Fruit fly (Drosophila melanogaster) whole organism, embryonic: ENCODE results near the gene meigo.

Experiments used
- Aef1 ChIP-seq: fragments of 200-800 bp; sonication (Bioruptor generic); IDR thresholded peaks from 3 replicates; pipeline ENCODE4 v1.3.6; 2022; ENCODE audit warnings: missing biosample characterization, missing genetic modification characterization
- Bteb2 ChIP-seq: fragments of 200-800 bp; sonication (Bioruptor generic); optimal IDR thresholded peaks from 2 replicates; lab custom pipeline; 2016; ENCODE audit warnings: missing biosample characterization, missing genetic modification characterization
- CG10274 ChIP-seq: fragments of 200-800 bp; sonication (Bioruptor generic); optimal IDR thresholded peaks from 3 replicates; lab custom pipeline; 2017; ENCODE audit warnings: missing biosample characterization, mild to moderate bottlenecking, missing genetic modification characterization
- CG10321 ChIP-seq: fragments of 200-800 bp; sonication (Bioruptor generic); IDR thresholded peaks from 2 replicates; pipeline ENCODE4 v1.3.6; 2022; ENCODE audit warnings: missing biosample characterization, missing genetic modification characterization
- CG10979 ChIP-seq: fragments of 200-800 bp; sonication (Bioruptor generic); optimal IDR thresholded peaks from 2 replicates; lab custom pipeline; 2018; ENCODE audit warnings: missing biosample characterization, mild to moderate bottlenecking, missing genetic modification characterization, moderate library complexity
- CG1233 ChIP-seq: fragments of 200-800 bp; sonication (Bioruptor generic); optimal IDR thresholded peaks from 4 replicates; lab custom pipeline; 2018; ENCODE audit warnings: missing biosample characterization, mild to moderate bottlenecking, missing genetic modification characterization
- CG12744 ChIP-seq: fragments of 200-800 bp; sonication (Bioruptor generic); optimal IDR thresholded peaks from 2 replicates; lab custom pipeline; 2016; ENCODE audit warnings: missing biosample characterization, missing genetic modification characterization
- CG12769 ChIP-seq: fragments of 200-800 bp; sonication (Bioruptor generic); optimal IDR thresholded peaks from 2 replicates; lab custom pipeline; 2019; ENCODE audit warnings: missing biosample characterization, mild to moderate bottlenecking, missing genetic modification characterization, moderate library complexity
- CG14014 ChIP-seq: fragments of 200-800 bp; sonication (Bioruptor generic); IDR thresholded peaks from 2 replicates; pipeline ENCODE4 v1.3.6; 2022; ENCODE audit warnings: missing biosample characterization, missing genetic modification characterization
- CG14965 ChIP-seq: fragments of 200-800 bp; sonication (Bioruptor generic); optimal IDR thresholded peaks from 2 replicates; lab custom pipeline; 2016; ENCODE audit warnings: missing biosample characterization, missing genetic modification characterization, borderline replicate concordance
- CG15696 ChIP-seq: fragments of 200-800 bp; sonication (Bioruptor generic); optimal IDR thresholded peaks from 2 replicates; lab custom pipeline; 2019; ENCODE audit warnings: missing biosample characterization, mild to moderate bottlenecking, missing genetic modification characterization, moderate library complexity
- CG17361 ChIP-seq: fragments of 200-800 bp; sonication (Bioruptor generic); IDR thresholded peaks from 3 replicates; pipeline ENCODE4 v1.3.6; 2022; ENCODE audit warnings: missing biosample characterization, missing genetic modification characterization
- CG17568 ChIP-seq: fragments of 200-800 bp; sonication (Bioruptor generic); optimal IDR thresholded peaks from 2 replicates; lab custom pipeline; 2018; ENCODE audit warnings: missing biosample characterization, mild to moderate bottlenecking, missing genetic modification characterization, moderate library complexity
- CG17802 ChIP-seq: fragments of 200-800 bp; sonication (Bioruptor generic); optimal IDR thresholded peaks from 2 replicates; lab custom pipeline; 2018; ENCODE audit warnings: missing biosample characterization, mild to moderate bottlenecking, missing genetic modification characterization, moderate library complexity
- CG2116 ChIP-seq: fragments of 200-800 bp; sonication (Bioruptor generic); optimal IDR thresholded peaks from 3 replicates; lab custom pipeline; 2018; ENCODE audit warnings: missing biosample characterization, mild to moderate bottlenecking, missing genetic modification characterization
- CG2120 ChIP-seq: fragments of 200-800 bp; sonication (Bioruptor generic); optimal IDR thresholded peaks from 3 replicates; lab custom pipeline; 2016; ENCODE audit warnings: missing biosample characterization, missing genetic modification characterization
- CG2129 ChIP-seq: fragments of 200-800 bp; sonication (Bioruptor generic); IDR thresholded peaks from 2 replicates; pipeline ENCODE4 v1.3.6; 2022; ENCODE audit warnings: missing biosample characterization, missing genetic modification characterization; ENCODE audit not compliant: partially characterized antibody
- CG2712 ChIP-seq: fragments of 200-800 bp; optimal IDR thresholded peaks from 3 replicates; lab custom pipeline; 2019; ENCODE audit warnings: missing biosample characterization, mild to moderate bottlenecking, missing genetic modification characterization, moderate library complexity
- CG31365 ChIP-seq: fragments of 200-800 bp; sonication (Bioruptor generic); optimal IDR thresholded peaks from 2 replicates; lab custom pipeline; 2018; ENCODE audit warnings: missing biosample characterization, mild to moderate bottlenecking, missing genetic modification characterization
- CG4617 ChIP-seq: fragments of 200-800 bp; sonication (Bioruptor generic); optimal IDR thresholded peaks from 3 replicates; lab custom pipeline; 2016; ENCODE audit warnings: missing biosample characterization, missing genetic modification characterization, borderline replicate concordance
- CG4730 ChIP-seq: fragments of 200-800 bp; sonication (Bioruptor generic); IDR thresholded peaks from 2 replicates; pipeline ENCODE4 v1.3.6; 2022; ENCODE audit warnings: missing biosample characterization, missing genetic modification characterization
- CG6654 ChIP-seq: fragments of 200-800 bp; sonication (Bioruptor generic); optimal IDR thresholded peaks from 2 replicates; lab custom pipeline; 2017; ENCODE audit warnings: missing biosample characterization, mild to moderate bottlenecking, missing genetic modification characterization
- CG8388 ChIP-seq: fragments of 200-800 bp; sonication (Bioruptor generic); optimal IDR thresholded peaks from 2 replicates; lab custom pipeline; 2019; ENCODE audit warnings: missing biosample characterization, mild to moderate bottlenecking, missing genetic modification characterization, moderate library complexity
- CG8478 ChIP-seq: fragments of >200 bp; optimal IDR thresholded peaks from 2 replicates; lab custom pipeline; 2018
- CG8765 ChIP-seq: fragments of 200-800 bp; sonication (Bioruptor generic); IDR thresholded peaks from 2 replicates; pipeline ENCODE4 v1.3.6; 2022; ENCODE audit warnings: missing biosample characterization, missing genetic modification characterization
- Deaf1 ChIP-seq: fragments of 200-800 bp; optimal IDR thresholded peaks from 3 replicates; lab custom pipeline; 2019; ENCODE audit warnings: missing biosample characterization, mild to moderate bottlenecking, missing genetic modification characterization, moderate library complexity
- Dp ChIP-seq: fragments of 200-800 bp; sonication (Bioruptor generic); optimal IDR thresholded peaks from 2 replicates; lab custom pipeline; 2018; ENCODE audit warnings: missing biosample characterization, mild to moderate bottlenecking, missing genetic modification characterization, moderate library complexity
- Fer2 ChIP-seq: fragments of 200-800 bp; sonication (Bioruptor generic); optimal IDR thresholded peaks from 2 replicates; lab custom pipeline; 2018; ENCODE audit warnings: missing biosample characterization, mild to moderate bottlenecking, missing genetic modification characterization, moderate library complexity
- Hmx ChIP-seq: fragments of 200-800 bp; sonication (Bioruptor generic); optimal IDR thresholded peaks from 2 replicates; lab custom pipeline; 2016; ENCODE audit warnings: missing biosample characterization, missing genetic modification characterization
- Lhr ChIP-seq: fragments of 200-800 bp; sonication (Bioruptor generic); optimal IDR thresholded peaks from 3 replicates; lab custom pipeline; 2017; ENCODE audit warnings: mild to moderate bottlenecking, missing biosample characterization, missing genetic modification reagents, missing genetic modification characterization
- Lpt ChIP-seq: fragments of >200 bp; optimal IDR thresholded peaks from 2 replicates; lab custom pipeline; 2018; ENCODE audit warnings: missing biosample characterization, missing genetic modification characterization
- PHDP ChIP-seq: fragments of 200-800 bp; sonication (Bioruptor generic); optimal IDR thresholded peaks from 3 replicates; lab custom pipeline; 2018; ENCODE audit warnings: missing biosample characterization, mild to moderate bottlenecking, missing genetic modification characterization, moderate library complexity
- Sin3A ChIP-seq: fragments of >200 bp; optimal IDR thresholded peaks from 2 replicates; lab custom pipeline; 2018
- Stat92E ChIP-seq, 3 experiments: fragments of >200 bp in 2 of 3; fragments of 200-800 bp in 1 of 3; sonication (Bioruptor generic) in 1 of 3; optimal IDR thresholded peaks; 2 replicates each; lab custom pipeline; 2017 to 2019; ENCODE audit warnings: missing biosample characterization in 3 of 3, missing genetic modification characterization in 3 of 3, mild to moderate bottlenecking in 1 of 3, moderate library complexity in 1 of 3
- ase ChIP-seq: fragments of 200-800 bp; sonication (Bioruptor generic); IDR thresholded peaks from 3 replicates; pipeline ENCODE4 v1.3.6; 2022; ENCODE audit warnings: missing biosample characterization, missing genetic modification characterization
- br ChIP-seq: fragments of >200 bp; optimal IDR thresholded peaks from 2 replicates; lab custom pipeline; 2017
- btn ChIP-seq: fragments of 200-800 bp; sonication (Bioruptor generic); optimal IDR thresholded peaks from 2 replicates; lab custom pipeline; 2016; ENCODE audit warnings: missing biosample characterization, missing genetic modification characterization
- cas ChIP-seq: fragments of 200-800 bp; sonication (Bioruptor generic); IDR thresholded peaks from 2 replicates; pipeline ENCODE4 v1.3.6; 2022; ENCODE audit warnings: missing biosample characterization, missing genetic modification characterization
- chif ChIP-seq, 2 experiments: fragments of 200-800 bp; sonication (Bioruptor generic); optimal IDR thresholded peaks; 3 replicates each; lab custom pipeline; 2016; ENCODE audit warnings: missing biosample characterization in 2 of 2, missing genetic modification characterization in 2 of 2
- ci ChIP-seq: fragments of 200-800 bp; sonication (Bioruptor generic); IDR thresholded peaks from 3 replicates; pipeline ENCODE4 v1.3.6; 2022; ENCODE audit warnings: missing biosample characterization, missing genetic modification characterization
- dm ChIP-seq: fragments of 200-800 bp; sonication (Bioruptor generic); optimal IDR thresholded peaks from 3 replicates; lab custom pipeline; 2016; ENCODE audit warnings: missing biosample characterization, missing genetic modification characterization
- dysf ChIP-seq: fragments of 200-800 bp; sonication (Bioruptor generic); IDR thresholded peaks from 3 replicates; pipeline ENCODE4 v1.3.6; 2022; ENCODE audit warnings: missing biosample characterization, missing genetic modification characterization
- emc ChIP-seq: fragments of 200-800 bp; sonication (Bioruptor generic); optimal IDR thresholded peaks from 2 replicates; lab custom pipeline; 2016; ENCODE audit warnings: missing biosample characterization, missing genetic modification characterization
- fd3F ChIP-seq: fragments of 200-800 bp; sonication (Bioruptor generic); optimal IDR thresholded peaks from 2 replicates; lab custom pipeline; 2018; ENCODE audit warnings: missing biosample characterization, mild to moderate bottlenecking, missing genetic modification characterization, moderate library complexity
- gt ChIP-seq: fragments of 200-800 bp; sonication (Bioruptor generic); IDR thresholded peaks from 2 replicates; pipeline ENCODE4 v1.3.6; 2022; ENCODE audit warnings: missing biosample characterization, missing genetic modification characterization
- h ChIP-seq: fragments of >200 bp; optimal IDR thresholded peaks from 2 replicates; lab custom pipeline; 2017
- kah ChIP-seq: fragments of 200-800 bp; sonication (Bioruptor generic); optimal IDR thresholded peaks from 2 replicates; lab custom pipeline; 2018; ENCODE audit warnings: missing biosample characterization, mild to moderate bottlenecking, missing genetic modification characterization
- odd ChIP-seq: fragments of 200-800 bp; sonication (Bioruptor generic); optimal IDR thresholded peaks from 2 replicates; lab custom pipeline; 2017; ENCODE audit warnings: missing biosample characterization, mild to moderate bottlenecking, missing genetic modification characterization
- phol ChIP-seq: fragments of 200-800 bp; sonication (Bioruptor generic); optimal IDR thresholded peaks from 3 replicates; lab custom pipeline; 2018; ENCODE audit warnings: missing biosample characterization, mild to moderate bottlenecking, missing genetic modification characterization, moderate library complexity
- repo ChIP-seq: fragments of 200-800 bp; sonication (Bioruptor generic); optimal IDR thresholded peaks from 2 replicates; lab custom pipeline; 2016; ENCODE audit warnings: missing biosample characterization, missing genetic modification characterization
- row ChIP-seq: fragments of 200-800 bp; sonication (Bioruptor generic); IDR thresholded peaks from 3 replicates; pipeline ENCODE4 v1.3.6; 2022; ENCODE audit warnings: missing biosample characterization, missing genetic modification characterization

meigo gene

DNA sequence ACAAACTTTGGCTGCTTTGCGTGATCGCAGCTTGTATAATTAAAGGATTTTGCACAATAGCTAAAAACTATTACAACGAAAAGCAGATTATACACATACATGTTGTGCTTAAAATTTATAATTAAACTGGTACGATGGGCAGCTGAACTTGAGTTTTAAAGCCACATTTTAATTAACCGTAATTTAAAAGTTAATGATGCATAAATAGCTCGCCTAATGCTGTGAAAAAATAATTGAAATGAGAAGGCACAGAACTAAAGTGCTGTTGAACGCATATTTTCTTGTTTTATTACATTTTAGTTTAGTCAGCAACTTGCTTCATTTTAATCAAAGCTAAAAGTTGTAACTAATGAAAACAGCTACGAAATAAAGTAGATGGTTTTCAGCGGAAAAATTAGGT, 8.5 kb upstream of the meigo start, which contains the start of gene Obp93a:
Gene Obp93a (minus strand): TSS at position 101 of the 400 bp plus-strand sequence.
- TF ChIP-seq Lpt (GFP tag; lab: Kevin White, UChicago) (no peak), Deaf1 (tag; lab: Kevin White, UChicago) (no peak), CG12769 (tag; lab: Kevin White, UChicago) (no peak), Stat92E (GFP tag; optimal IDR thresholded peaks at IDR 0.05; lab: Kevin White, UChicago) (no peak), CG6654 (GFP tag; lab: Kevin White, UChicago) (no peak), repo (GFP tag; lab: Kevin White, UChicago) (no peak), kah (GFP tag; lab: Kevin White, UChicago) (no peak), CG8765 (GFP tag; lab: Robert Waterston, UW) (no peak), br (lab: Kevin White, UChicago) (no peak)

DNA sequence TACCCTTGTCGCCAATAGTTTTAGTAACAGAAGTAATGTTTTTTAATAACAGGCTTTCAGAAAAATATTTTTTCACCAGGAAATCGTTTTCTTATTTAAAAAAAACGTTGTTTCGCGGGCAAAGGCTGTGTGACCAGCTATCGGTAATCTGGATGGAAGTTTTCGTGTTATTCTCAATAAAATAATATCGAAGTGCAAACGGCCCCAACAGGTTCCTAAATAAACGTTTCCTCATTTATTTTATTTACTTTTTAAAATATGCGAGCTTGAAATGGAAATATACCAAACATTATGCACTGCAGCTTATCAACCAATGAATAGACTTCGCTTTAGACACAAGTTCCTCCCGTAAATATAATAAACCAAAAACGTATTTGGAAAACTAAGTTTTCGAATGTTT, 8.0 kb upstream of the meigo start, which contains the start of gene Ice2:
Gene Ice2 (plus strand): TSS at position 167 of the 400 bp plus-strand sequence.
- TF ChIP-seq CG10274 (GFP tag; lab: Kevin White, UChicago) (no peak), Aef1 (no peak), CG1233 (GFP tag; lab: Kevin White, UChicago) (no peak), row (GFP tag; lab: Robert Waterston, UW) (peak; percentile 34; the same call in 1 of the 3 replicates), dysf (GFP tag; lab: Robert Waterston, UW) (no peak), Bteb2 (no peak), h (lab: Kevin White, UChicago) (no peak), CG17568 (no peak), Dp (GFP tag; lab: Kevin White, UChicago) (peak; percentile 94), CG31365 (tag; lab: Kevin White, UChicago) (no peak), fd3F (GFP tag; lab: Kevin White, UChicago) (no peak), CG12744 (GFP tag; lab: Kevin White, UChicago) (no peak), cas (GFP tag; lab: Robert Waterston, UW) (no peak), CG10321 (GFP tag; lab: Robert Waterston, UW) (no peak), emc (no peak), btn (GFP tag; lab: Kevin White, UChicago) (no peak), chif (GFP tag; optimal IDR thresholded peaks at IDR 0.05; lab: Kevin White, UChicago) (no peak), ase (no peak), ci (GFP tag; lab: Robert Waterston, UW) (0 out of 3 replicates have a peak, but pooled peaks have one; percentile 14), CG2120 (GFP tag; lab: Kevin White, UChicago) (peak; percentile 3), CG2116 (GFP tag; lab: Kevin White, UChicago) (peak; percentile 67), odd (GFP tag; lab: Kevin White, UChicago) (no peak), CG4730 (GFP tag; lab: Robert Waterston, UW) (no peak), Sin3A (lab: Kevin White, UChicago) (no peak), CG17802 (tag; lab: Kevin White, UChicago) (no peak), CG8388 (GFP tag; lab: Kevin White, UChicago) (no peak), phol (peak; percentile 41), Hmx (GFP tag; lab: Kevin White, UChicago) (no peak), CG2712 (tag; lab: Kevin White, UChicago) (peak; percentile 44), dm (GFP tag; lab: Kevin White, UChicago) (no peak), CG14014 (GFP tag; lab: Robert Waterston, UW) (peak; percentile 33; the same call in 1 of the 2 replicates), CG15696 (tag; lab: Kevin White, UChicago) (peak; percentile 7), CG14965 (no peak), CG17361 (GFP tag; lab: Robert Waterston, UW) (no peak), CG4617 (GFP tag; lab: Kevin White, UChicago) (peak; percentile 56), Fer2 (no peak), gt (GFP tag; lab: Robert Waterston, UW) (no peak), CG10979 (tag; lab: Kevin White, UChicago) (peak; percentile 5), Lhr (GFP tag; lab: Kevin White, UChicago) (no peak), PHDP (tag; lab: Kevin White, UChicago) (peak; percentile 10), CG2129 (GFP tag; lab: Robert Waterston, UW) (no peak), CG8478 (lab: Kevin White, UChicago) (no peak)
